Worm (Caenorhabditis elegans): ENCODE data around the gene nhr-43.
A peak's percentile ranks its signal among the peaks of the same experiment; 100 is the strongest.

nhr-43 gene

ce11 chrIV:11914837-11915737 is 15.7 kb downstream of the nhr-43 start, which contains the start of gene fat-6 (continued):
- TF ChIP-seq F37D6.2 (tag; optimal IDR thresholded peaks at IDR 0.05) (no peak), nhr-6 (tag; optimal IDR thresholded peaks at IDR 0.05) (no peak), ceh-62 (tag; optimal IDR thresholded peaks at IDR 0.05) (no peak), daf-16 (GFP tag; optimal IDR thresholded peaks at IDR 0.05) (no peak), daf-16 (tag; optimal IDR thresholded peaks at IDR 0.05) (peak; percentile 58), fkh-10 (GFP tag; optimal IDR thresholded peaks at IDR 0.05) (no peak), skn-1 (tag; optimal IDR thresholded peaks at IDR 0.05) (no peak), aha-1 (tag) (peak; percentile 66), ceh-20 (GFP tag; IDR thresholded peaks at IDR 0.05) (no peak), F44E2.7 (GFP tag; IDR thresholded peaks at IDR 0.05) (no peak), daf-19 (GFP tag; conservative IDR thresholded peaks at IDR 0.05) (peak; percentile 44; the same call in 1 of the 2 replicates), duxl-1 (tag; optimal IDR thresholded peaks at IDR 0.05; ENCODE audit: poor library complexity) (no peak), cey-2 (tag; optimal IDR thresholded peaks at IDR 0.05; ENCODE audit: borderline replicate concordance, insufficient read depth) (peak; percentile 75), gei-8 (GFP tag; optimal IDR thresholded peaks at IDR 0.05) (no peak), hlh-11 (tag; optimal IDR thresholded peaks at IDR 0.05) (peak; percentile 46), T20F7.1 (GFP tag; optimal IDR thresholded peaks at IDR 0.05) (peak; percentile 34), ces-1 (GFP tag; optimal IDR thresholded peaks at IDR 0.05) (no peak), mdt-29 (GFP tag; IDR thresholded peaks at IDR 0.05) (no peak), zip-2 (tag; optimal IDR thresholded peaks at IDR 0.05) (no peak), dpl-1 (GFP tag; optimal IDR thresholded peaks at IDR 0.05) (no peak), hmg-1.1 (GFP tag; IDR thresholded peaks at IDR 0.05) (no peak), nhr-28 (tag; optimal IDR thresholded peaks at IDR 0.05) (peak; percentile 84), zfp-2 (tag; optimal IDR thresholded peaks at IDR 0.05) (no peak), madf-5 (GFP tag; IDR thresholded peaks at IDR 0.05) (0 out of 4 replicates have a peak, but pooled peaks of 1 of the 2 experiments have one; percentile 51), nhr-77 (tag; optimal IDR thresholded peaks at IDR 0.05) (peak; percentile 81), mxl-2 (GFP tag; conservative IDR thresholded peaks at IDR 0.05) (no peak), ceh-44 (GFP tag; IDR thresholded peaks at IDR 0.05) (no peak), tra-1 (GFP tag; IDR thresholded peaks at IDR 0.05) (no peak), ama-1 (optimal IDR thresholded peaks at IDR 0.05) (no peak), Y75B8A.6 (GFP tag; IDR thresholded peaks at IDR 0.05) (peak; percentile 27; the same call in 1 of the 2 replicates), D1046.2 (GFP tag; IDR thresholded peaks at IDR 0.05) (0 out of 2 replicates have a peak, but pooled peaks have one; percentile 14), attf-4 (tag; optimal IDR thresholded peaks at IDR 0.05) (no peak), daf-12 (tag; optimal IDR thresholded peaks at IDR 0.05) (no peak), mdl-1 (tag; optimal IDR thresholded peaks at IDR 0.05) (peak in 1 of 2 experiments; percentile 1), ceh-32 (tag; optimal IDR thresholded peaks at IDR 0.05; ENCODE audit: poor library complexity) (no peak), ceh-82 (tag; optimal IDR thresholded peaks at IDR 0.05) (no peak), fos-1 (tag; optimal IDR thresholded peaks at IDR 0.05) (no peak), F10B5.3 (tag; optimal IDR thresholded peaks at IDR 0.05) (no peak), tag-97 (GFP tag; IDR thresholded peaks at IDR 0.05) (no peak), hlh-30 (tag; optimal IDR thresholded peaks at IDR 0.05; ENCODE audit: insufficient read depth) (no peak), arid-1 (GFP tag; conservative IDR thresholded peaks at IDR 0.05) (no peak), egl-43 (GFP tag; IDR thresholded peaks at IDR 0.05) (no peak), nhr-48 (tag; optimal IDR thresholded peaks at IDR 0.05) (peak; percentile 38), daf-8 (GFP tag; IDR thresholded peaks at IDR 0.05) (no peak)

Data from whole organism, L4 larva.